Fruit fly (Drosophila melanogaster) whole organism, embryonic: ENCODE measurements around the gene CG10211.

Source experiments
- Atf6 ChIP-seq: fragments of 200-800 bp; sonication (Bioruptor generic); IDR thresholded peaks from 2 replicates; pipeline ENCODE4 v1.3.6; 2022; ENCODE audit warnings: missing biosample characterization, missing genetic modification characterization
- Bdp1 ChIP-seq: fragments of 200-800 bp; sonication (Bioruptor generic); optimal IDR thresholded peaks from 3 replicates; lab custom pipeline; 2016; ENCODE audit warnings: missing biosample characterization, missing genetic modification characterization
- CG10147 ChIP-seq: fragments of 200-800 bp; sonication (Bioruptor generic); optimal IDR thresholded peaks from 2 replicates; lab custom pipeline; 2019; ENCODE audit warnings: missing biosample characterization, mild to moderate bottlenecking, missing genetic modification characterization, moderate library complexity
- CG10209 ChIP-seq: fragments of 200-800 bp; sonication (Bioruptor generic); optimal IDR thresholded peaks from 3 replicates; lab custom pipeline; 2017; ENCODE audit warnings: missing biosample characterization, mild to moderate bottlenecking, missing genetic modification characterization, missing genetic modification reagents
- CG11504 ChIP-seq: fragments of 200-800 bp; sonication (Bioruptor generic); optimal IDR thresholded peaks from 3 replicates; lab custom pipeline; 2019; ENCODE audit warnings: missing biosample characterization, mild to moderate bottlenecking, missing genetic modification characterization, moderate library complexity
- CG11695 ChIP-seq: fragments of 200-800 bp; sonication (Bioruptor generic); IDR thresholded peaks from 3 replicates; pipeline ENCODE4 v1.3.6; 2022; ENCODE audit warnings: missing biosample characterization, missing genetic modification characterization
- CG12659 ChIP-seq: fragments of 200-800 bp; sonication (Bioruptor generic); optimal IDR thresholded peaks from 3 replicates; lab custom pipeline; 2017; ENCODE audit warnings: mild to moderate bottlenecking, missing biosample characterization, missing genetic modification reagents, missing genetic modification characterization
- CG12769 ChIP-seq: fragments of 200-800 bp; sonication (Bioruptor generic); optimal IDR thresholded peaks from 2 replicates; lab custom pipeline; 2019; ENCODE audit warnings: missing biosample characterization, mild to moderate bottlenecking, missing genetic modification characterization, moderate library complexity
- CG14014 ChIP-seq: fragments of 200-800 bp; sonication (Bioruptor generic); IDR thresholded peaks from 2 replicates; pipeline ENCODE4 v1.3.6; 2022; ENCODE audit warnings: missing biosample characterization, missing genetic modification characterization
- CG15011 ChIP-seq: fragments of 200-800 bp; sonication (Bioruptor generic); optimal IDR thresholded peaks from 3 replicates; lab custom pipeline; 2018; ENCODE audit warnings: missing biosample characterization, mild to moderate bottlenecking, missing genetic modification characterization
- CG17359 ChIP-seq: fragments of 200-800 bp; sonication (Bioruptor generic); optimal IDR thresholded peaks from 3 replicates; lab custom pipeline; 2018; ENCODE audit warnings: missing biosample characterization, mild to moderate bottlenecking, missing genetic modification characterization, moderate library complexity
- CG2120 ChIP-seq: fragments of 200-800 bp; sonication (Bioruptor generic); optimal IDR thresholded peaks from 3 replicates; lab custom pipeline; 2016; ENCODE audit warnings: missing biosample characterization, missing genetic modification characterization
- CG2712 ChIP-seq: fragments of 200-800 bp; optimal IDR thresholded peaks from 3 replicates; lab custom pipeline; 2019; ENCODE audit warnings: missing biosample characterization, mild to moderate bottlenecking, missing genetic modification characterization, moderate library complexity
- CG31224 ChIP-seq: fragments of 200-800 bp; sonication (Bioruptor generic); IDR thresholded peaks from 2 replicates; pipeline ENCODE4 v1.3.6; 2022; ENCODE audit warnings: missing biosample characterization, missing genetic modification characterization
- CG31441 ChIP-seq: fragments of 200-800 bp; sonication (Bioruptor generic); IDR thresholded peaks from 2 replicates; pipeline ENCODE4 v1.3.6; 2022; ENCODE audit warnings: missing biosample characterization, missing genetic modification characterization
- CG32532 ChIP-seq: fragments of 200-800 bp; sonication (Bioruptor generic); IDR thresholded peaks from 2 replicates; pipeline ENCODE4 v1.3.6; 2022; ENCODE audit warnings: missing biosample characterization, missing genetic modification characterization
- CG3281 ChIP-seq: fragments of 200-800 bp; sonication (Bioruptor generic); optimal IDR thresholded peaks from 3 replicates; lab custom pipeline; 2017; ENCODE audit warnings: missing biosample characterization, mild to moderate bottlenecking, missing genetic modification characterization
- CG8924 ChIP-seq: fragments of 200-800 bp; optimal IDR thresholded peaks from 3 replicates; lab custom pipeline; 2019; ENCODE audit warnings: missing biosample characterization, mild to moderate bottlenecking, missing genetic modification characterization, moderate library complexity
- Ets65A ChIP-seq: fragments of 200-800 bp; sonication (Bioruptor generic); peaks from one replicate; lab custom pipeline; 2016; ENCODE audit warnings: missing biosample characterization, missing genetic modification characterization
- Gug ChIP-seq: fragments of 200-800 bp; sonication (Bioruptor generic); IDR thresholded peaks from 4 replicates; pipeline ENCODE4 v1.3.6; 2022; ENCODE audit warnings: missing biosample characterization, missing genetic modification characterization
- HHEX ChIP-seq: fragments of 200-800 bp; sonication (Bioruptor generic); optimal IDR thresholded peaks from 3 replicates; lab custom pipeline; 2017; ENCODE audit warnings: missing biosample characterization, mild to moderate bottlenecking, missing genetic modification characterization, missing genetic modification reagents
- HLH3B ChIP-seq: fragments of 200-800 bp; sonication (Bioruptor generic); IDR thresholded peaks from 2 replicates; pipeline ENCODE4 v1.3.6; 2022; ENCODE audit warnings: missing biosample characterization, missing genetic modification characterization
- Hand ChIP-seq: fragments of 200-800 bp; sonication (Bioruptor generic); optimal IDR thresholded peaks from 2 replicates; lab custom pipeline; 2017; ENCODE audit warnings: mild to moderate bottlenecking, missing biosample characterization, missing genetic modification reagents, missing genetic modification characterization
- Hr51 ChIP-seq, 2 experiments: fragments of 200-800 bp; sonication (Bioruptor generic); optimal IDR thresholded peaks; 2 replicates in 1 of 2; 3 replicates in 1 of 2; lab custom pipeline; 2016 to 2018; ENCODE audit warnings: missing biosample characterization in 2 of 2, missing genetic modification characterization in 2 of 2, mild to moderate bottlenecking in 1 of 2, moderate library complexity in 1 of 2
- Meics ChIP-seq: fragments of 200-800 bp; sonication (Bioruptor generic); optimal IDR thresholded peaks from 2 replicates; lab custom pipeline; 2017; ENCODE audit warnings: missing biosample characterization, mild to moderate bottlenecking, missing genetic modification characterization
- NC2α ChIP-seq: fragments of 200-800 bp; sonication (Bioruptor generic); optimal IDR thresholded peaks from 2 replicates; lab custom pipeline; 2016; ENCODE audit warnings: missing biosample characterization, missing genetic modification characterization
- NFAT ChIP-seq: fragments of 200-800 bp; sonication (Bioruptor generic); IDR thresholded peaks from 2 replicates; pipeline ENCODE4 v1.3.6; 2022; ENCODE audit warnings: missing biosample characterization, missing genetic modification characterization
- NfI ChIP-seq: fragments of 200-800 bp; sonication (Bioruptor generic); optimal IDR thresholded peaks from 3 replicates; lab custom pipeline; 2018; ENCODE audit warnings: missing biosample characterization, mild to moderate bottlenecking, missing genetic modification characterization, moderate library complexity
- Ptx1 ChIP-seq: fragments of 200-800 bp; sonication (Bioruptor generic); IDR thresholded peaks from 2 replicates; pipeline ENCODE4 v1.3.6; 2022; ENCODE audit warnings: missing biosample characterization, missing genetic modification characterization
- Rfx ChIP-seq: fragments of 200-800 bp; sonication (Bioruptor generic); IDR thresholded peaks from 2 replicates; pipeline ENCODE4 v1.3.6; 2022; ENCODE audit warnings: missing biosample characterization, missing genetic modification characterization
- cato ChIP-seq: fragments of 200-800 bp; sonication (Bioruptor generic); optimal IDR thresholded peaks from 2 replicates; lab custom pipeline; 2016; ENCODE audit warnings: missing biosample characterization, missing genetic modification characterization, borderline replicate concordance
- chinmo ChIP-seq: fragments of 200-800 bp; sonication (Bioruptor generic); IDR thresholded peaks from 4 replicates; pipeline ENCODE4 v1.3.6; 2022; ENCODE audit warnings: missing biosample characterization, missing genetic modification characterization; ENCODE audit not compliant: partially characterized antibody
- dmrt99B ChIP-seq: fragments of 200-800 bp; sonication (Bioruptor generic); optimal IDR thresholded peaks from 2 replicates; lab custom pipeline; 2018; ENCODE audit warnings: missing biosample characterization, mild to moderate bottlenecking, missing genetic modification characterization, moderate library complexity
- dpn ChIP-seq, 2 experiments: fragments of 200-800 bp; sonication (Bioruptor generic); optimal IDR thresholded peaks; 3 replicates each; lab custom pipeline; 2016; ENCODE audit warnings: missing biosample characterization in 2 of 2, missing genetic modification characterization in 2 of 2
- dysf ChIP-seq: fragments of 200-800 bp; sonication (Bioruptor generic); IDR thresholded peaks from 3 replicates; pipeline ENCODE4 v1.3.6; 2022; ENCODE audit warnings: missing biosample characterization, missing genetic modification characterization
- esg ChIP-seq: fragments of 200-800 bp; sonication (Bioruptor generic); conservative IDR thresholded peaks from 2 replicates; pipeline ENCODE4 v1.3.6; 2022; ENCODE audit warnings: missing biosample characterization, missing genetic modification characterization
- ind ChIP-seq: fragments of 200-800 bp; sonication (Bioruptor generic); optimal IDR thresholded peaks from 3 replicates; lab custom pipeline; 2016; ENCODE audit warnings: missing biosample characterization, missing genetic modification characterization
- kni ChIP-seq: fragments of 200-800 bp; sonication (Bioruptor generic); optimal IDR thresholded peaks from 3 replicates; lab custom pipeline; 2017; ENCODE audit warnings: mild to moderate bottlenecking, missing biosample characterization, missing genetic modification reagents, missing genetic modification characterization
- nmo ChIP-seq: fragments of 200-800 bp; sonication (Bioruptor generic); optimal IDR thresholded peaks from 2 replicates; lab custom pipeline; 2018; ENCODE audit warnings: missing biosample characterization, mild to moderate bottlenecking, missing genetic modification characterization, moderate library complexity
- odd ChIP-seq: fragments of 200-800 bp; sonication (Bioruptor generic); optimal IDR thresholded peaks from 2 replicates; lab custom pipeline; 2017; ENCODE audit warnings: missing biosample characterization, mild to moderate bottlenecking, missing genetic modification characterization
- org-1 ChIP-seq: fragments of 200-800 bp; sonication (Bioruptor generic); optimal IDR thresholded peaks from 2 replicates; lab custom pipeline; 2017; ENCODE audit warnings: missing biosample characterization, missing genetic modification characterization
- pan ChIP-seq, 4 experiments: fragments of >200 bp in 3 of 4; fragments of 200-800 bp in 1 of 4; sonication (Bioruptor generic) in 1 of 4; optimal IDR thresholded peaks in 3 of 4; IDR thresholded peaks in 1 of 4; 2 replicates each; pipeline versions ENCODE4 v1.3.6 to Lab custom; 2017 to 2022; ENCODE audit warnings: missing biosample characterization in 2 of 4, missing genetic modification characterization in 2 of 4, mixed read lengths in 1 of 4
- phol ChIP-seq: fragments of 200-800 bp; sonication (Bioruptor generic); optimal IDR thresholded peaks from 3 replicates; lab custom pipeline; 2018; ENCODE audit warnings: missing biosample characterization, mild to moderate bottlenecking, missing genetic modification characterization, moderate library complexity
- row ChIP-seq: fragments of 200-800 bp; sonication (Bioruptor generic); IDR thresholded peaks from 3 replicates; pipeline ENCODE4 v1.3.6; 2022; ENCODE audit warnings: missing biosample characterization, missing genetic modification characterization
- scrt ChIP-seq: fragments of 200-800 bp; sonication (Bioruptor generic); optimal IDR thresholded peaks from 2 replicates; lab custom pipeline; 2018; ENCODE audit warnings: missing biosample characterization, mild to moderate bottlenecking, missing genetic modification characterization, moderate library complexity
- stc ChIP-seq: fragments of 200-800 bp; sonication (Bioruptor generic); IDR thresholded peaks from 2 replicates; pipeline ENCODE4 v1.3.6; 2022; ENCODE audit warnings: missing biosample characterization, missing genetic modification characterization
- ttk ChIP-seq: fragments of 200-800 bp; sonication (Bioruptor generic); IDR thresholded peaks from 2 replicates; pipeline ENCODE4 v2.1.2; 2022; ENCODE audit warnings: missing biosample characterization, missing genetic modification characterization
- unpg ChIP-seq: fragments of 200-800 bp; sonication (Bioruptor generic); optimal IDR thresholded peaks from 3 replicates; lab custom pipeline; 2018; ENCODE audit warnings: missing biosample characterization, mild to moderate bottlenecking, missing genetic modification characterization, moderate library complexity
- vvl ChIP-seq: fragments of 200-800 bp; sonication (Bioruptor generic); IDR thresholded peaks from 2 replicates; pipeline ENCODE4 v1.3.6; 2022; ENCODE audit warnings: missing biosample characterization, missing genetic modification characterization

CG10211 gene

DNA sequence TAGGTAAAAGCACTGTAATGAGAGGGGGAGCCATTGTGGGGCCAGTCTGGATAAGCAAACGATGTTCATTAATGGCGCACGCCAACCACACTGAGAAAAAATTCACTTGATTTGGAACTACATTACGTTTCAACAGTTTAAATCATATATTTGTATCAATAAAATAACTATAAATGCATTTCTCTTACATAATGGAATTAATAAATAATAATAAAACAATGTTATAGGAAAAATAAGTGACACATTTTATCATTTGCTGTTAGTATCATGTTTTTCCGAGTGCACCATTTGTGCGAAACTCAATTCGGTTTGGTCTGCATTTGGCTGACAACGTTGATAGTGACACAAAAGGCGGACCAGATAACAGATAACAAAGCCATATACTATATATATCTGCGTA is 31.5 kb downstream of the CG10211 start (continued):
- no peak for TF ChIP-seq NfI (GFP tag; lab: Kevin White, UChicago)
- 0 out of 3 replicates have a peak, but pooled peaks have one; percentile 17 for TF ChIP-seq CG11695 (GFP tag; lab: Robert Waterston, UW)
- peak; percentile 70 for TF ChIP-seq row
- peak; percentile 66 for TF ChIP-seq dmrt99B
- peak; percentile 44 for TF ChIP-seq CG11504
- TF ChIP-seq pan (optimal IDR thresholded peaks at IDR 0.05; lab: Kevin White, UChicago): no peak
- peak in 1 of 2 experiments; percentile 66 for TF ChIP-seq pan (GFP tag; optimal IDR thresholded peaks at IDR 0.05 in 1 of 2, IDR thresholded peaks at IDR 0.05 in 1 of 2)
- TF ChIP-seq Ptx1 (GFP tag; lab: Robert Waterston, UW): peak; percentile 62
- TF ChIP-seq Bdp1 (GFP tag; lab: Kevin White, UChicago): no peak
- TF ChIP-seq vvl (GFP tag; lab: Robert Waterston, UW): no peak
- TF ChIP-seq CG10147 (GFP tag; lab: Kevin White, UChicago): peak; percentile 21
- TF ChIP-seq CG12769 (tag; lab: Kevin White, UChicago): peak; percentile 42
- peak; percentile 48 for TF ChIP-seq HHEX (GFP tag; lab: Kevin White, UChicago)
- TF ChIP-seq cato (GFP tag; lab: Kevin White, UChicago): no peak
- peak; percentile 42 for TF ChIP-seq CG3281
- peak in 1 of 2 experiments; percentile 67 for TF ChIP-seq Hr51 (GFP tag; optimal IDR thresholded peaks at IDR 0.05; lab: Kevin White, UChicago)
- TF ChIP-seq scrt (GFP tag; lab: Kevin White, UChicago): peak; percentile 5
- TF ChIP-seq CG8924 (tag; lab: Kevin White, UChicago): peak; percentile 32
- peak; percentile 25 for TF ChIP-seq CG2712 (tag; lab: Kevin White, UChicago)
- TF ChIP-seq Atf6 (GFP tag; lab: Robert Waterston, UW): 0 out of 2 replicates have a peak, but pooled peaks have one; percentile 27
- peak; percentile 47 for TF ChIP-seq HLH3B (GFP tag; lab: Robert Waterston, UW)
- TF ChIP-seq ind (GFP tag; lab: Kevin White, UChicago): peak; percentile 20
- peak; percentile 19 for TF ChIP-seq CG2120 (GFP tag; lab: Kevin White, UChicago)
- TF ChIP-seq CG31224 (GFP tag; lab: Robert Waterston, UW): peak; percentile 19; the same call in 1 of the 2 replicates
- no peak for TF ChIP-seq NC2α
- TF ChIP-seq CG12659 (GFP tag; lab: Kevin White, UChicago): peak; percentile 13
- peak; percentile 36; the same call in 1 of the 2 replicates for TF ChIP-seq CG31441 (GFP tag; lab: Robert Waterston, UW)
- TF ChIP-seq CG32532: peak; percentile 51; the same call in 1 of the 2 replicates
- peak; percentile 51 for TF ChIP-seq unpg
- no peak for TF ChIP-seq NFAT (GFP tag; lab: Robert Waterston, UW)
- TF ChIP-seq ttk (GFP tag; lab: Robert Waterston, UW): 0 out of 2 replicates have a peak, but pooled peaks have one; percentile 10
- TF ChIP-seq stc (GFP tag; lab: Robert Waterston, UW): no peak; the same call in 1 of the 2 replicates
- TF ChIP-seq CG15011 (GFP tag; lab: Kevin White, UChicago): peak; percentile 26
- no peak for TF ChIP-seq chinmo (GFP tag; lab: Robert Waterston, UW)
- peak; percentile 37 for TF ChIP-seq nmo
- TF ChIP-seq CG14014 (GFP tag; lab: Robert Waterston, UW): 0 out of 2 replicates have a peak, but pooled peaks have one; percentile 33
- TF ChIP-seq org-1: peak; percentile 20
- TF ChIP-seq Meics (GFP tag; lab: Kevin White, UChicago): peak; percentile 54
- no peak for TF ChIP-seq Gug
- peak; percentile 33 for TF ChIP-seq Hand (GFP tag; lab: Kevin White, UChicago)
- no peak for TF ChIP-seq kni (GFP tag; lab: Kevin White, UChicago)
- peak; percentile 40 for TF ChIP-seq esg (GFP tag; lab: Robert Waterston, UW)
- TF ChIP-seq Ets65A: peak; percentile 65
- peak; percentile 20 for TF ChIP-seq CG17359
- TF ChIP-seq phol (tag; lab: Kevin White, UChicago): peak; percentile 29
- peak; percentile 57; the same call in 2 of the 3 replicates for TF ChIP-seq dysf
- peak; percentile 38; the same call in 1 of the 2 replicates for TF ChIP-seq Rfx (GFP tag; lab: Robert Waterston, UW)
- peak; percentile 7 for TF ChIP-seq CG10209 (GFP tag; lab: Kevin White, UChicago)
- peak in 1 of 2 experiments; percentile 25 for TF ChIP-seq dpn (GFP tag; optimal IDR thresholded peaks at IDR 0.05; lab: Kevin White, UChicago)
- TF ChIP-seq odd (GFP tag; lab: Kevin White, UChicago): peak; percentile 15
